Worm (Caenorhabditis elegans) whole organism, L4 larva: ENCODE results near the gene C34F6.10.

Source experiments
- D1046.2 ChIP-seq: fragments of 200-800 bp; sonication (Bioruptor generic); IDR thresholded peaks from 2 replicates; pipeline ENCODE4 v1.3.6; 2022; ENCODE audit warnings: missing genetic modification characterization, missing compliant biosample characterization
- F49E8.2 ChIP-seq: sonication (generic microtip); optimal IDR thresholded peaks from 2 replicates; lab custom pipeline; 2016; ENCODE audit warnings: missing compliant biosample characterization, mild to moderate bottlenecking, missing genetic modification characterization, borderline replicate concordance
- R02D3.7 ChIP-seq: fragments of 150-350 bp; sonication (generic microtip); optimal IDR thresholded peaks from 3 replicates; lab custom pipeline; 2014; ENCODE audit warnings: missing biosample characterization, missing genetic modification characterization
- Y105C5A.15 ChIP-seq: fragments of 200-800 bp; sonication (Bioruptor generic); IDR thresholded peaks from 2 replicates; pipeline ENCODE4 v1.3.6; 2022; ENCODE audit warnings: missing genetic modification characterization, missing compliant biosample characterization
- aha-1 ChIP-seq: fragments of 150-350 bp; peaks from one replicate; lab custom pipeline; 2014; ENCODE audit warnings: missing biosample characterization, missing genetic modification characterization
- aly-2 ChIP-seq: sonication (generic microtip); optimal IDR thresholded peaks from 2 replicates; lab custom pipeline; 2018; ENCODE audit warnings: missing biosample characterization, missing genetic modification characterization
- arid-1 ChIP-seq: fragments of 200-800 bp; sonication (Bioruptor generic); conservative IDR thresholded peaks from 2 replicates; pipeline ENCODE4 v1.3.6; 2022; ENCODE audit warnings: missing genetic modification reagents, missing genetic modification characterization, missing compliant biosample characterization
- ceh-20 ChIP-seq: fragments of 200-800 bp; sonication (Bioruptor generic); IDR thresholded peaks from 2 replicates; pipeline ENCODE4 v1.3.6; 2022; ENCODE audit warnings: missing genetic modification reagents, missing genetic modification characterization, missing compliant biosample characterization
- ceh-32 ChIP-seq: sonication (generic microtip); optimal IDR thresholded peaks from 2 replicates; lab custom pipeline; 2016; ENCODE audit warnings: mild to moderate bottlenecking, missing genetic modification characterization, missing compliant biosample characterization; ENCODE audit not compliant: poor library complexity
- ceh-62 ChIP-seq: sonication (generic microtip); optimal IDR thresholded peaks from 2 replicates; lab custom pipeline; 2017; ENCODE audit warnings: missing biosample characterization, missing genetic modification characterization
- ceh-82 ChIP-seq: sonication (generic microtip); optimal IDR thresholded peaks from 2 replicates; lab custom pipeline; 2017; ENCODE audit warnings: missing biosample characterization, missing genetic modification characterization
- daf-12 ChIP-seq: fragments of 150-350 bp; optimal IDR thresholded peaks from 2 replicates; lab custom pipeline; 2014; ENCODE audit warnings: missing biosample characterization, missing genetic modification reagents, missing genetic modification characterization
- daf-16 ChIP-seq, 3 experiments: sonication (generic microtip); optimal IDR thresholded peaks; 2 replicates each; lab custom pipeline; 2016 to 2017; ENCODE audit warnings: missing genetic modification characterization in 3 of 3, missing genetic modification reagents in 3 of 3, mild to moderate bottlenecking in 2 of 3, missing compliant biosample characterization in 2 of 3, missing biosample characterization in 1 of 3, moderate library complexity in 1 of 3
- dmd-6 ChIP-seq: fragments of 200-800 bp; sonication (Bioruptor generic); IDR thresholded peaks from 2 replicates; pipeline ENCODE4 v1.3.6; 2022; ENCODE audit warnings: missing genetic modification reagents, missing genetic modification characterization, missing compliant biosample characterization
- dmd-8 ChIP-seq: fragments of 200-800 bp; sonication (Bioruptor generic); IDR thresholded peaks from 2 replicates; pipeline ENCODE4 v1.3.6; 2022; ENCODE audit warnings: missing genetic modification characterization, missing compliant biosample characterization
- dmd-9 ChIP-seq: fragments of 200-800 bp; sonication (Bioruptor generic); IDR thresholded peaks from 2 replicates; pipeline ENCODE4 v1.3.6; 2022; ENCODE audit warnings: missing genetic modification reagents, missing genetic modification characterization, missing compliant biosample characterization
- duxl-1 ChIP-seq: sonication (generic microtip); optimal IDR thresholded peaks from 2 replicates; lab custom pipeline; 2016; ENCODE audit warnings: mild to moderate bottlenecking, missing genetic modification characterization, moderate library complexity, missing compliant biosample characterization; ENCODE audit not compliant: poor library complexity
- egl-43 ChIP-seq: fragments of 200-800 bp; sonication (Bioruptor generic); IDR thresholded peaks from 2 replicates; pipeline ENCODE4 v1.3.6; 2022; ENCODE audit warnings: missing genetic modification reagents, missing genetic modification characterization, missing compliant biosample characterization
- fos-1 ChIP-seq: fragments of 150-350 bp; optimal IDR thresholded peaks from 2 replicates; lab custom pipeline; 2014; ENCODE audit warnings: missing biosample characterization, missing genetic modification characterization
- gei-8 ChIP-seq: fragments of 200-800 bp; sonication (Bioruptor generic); optimal IDR thresholded peaks from 2 replicates; lab custom pipeline; 2018; ENCODE audit warnings: mild to moderate bottlenecking, missing genetic modification characterization, missing compliant biosample characterization
- hlh-30 ChIP-seq: sonication (generic microtip); optimal IDR thresholded peaks from 2 replicates; lab custom pipeline; 2017; ENCODE audit warnings: antibody characterized with exemption, mild to moderate bottlenecking, missing genetic modification characterization, missing compliant biosample characterization; ENCODE audit not compliant: insufficient read depth
- hmg-1.1 ChIP-seq: fragments of 200-800 bp; sonication (Bioruptor generic); IDR thresholded peaks from 2 replicates; pipeline ENCODE4 v1.3.6; 2022; ENCODE audit warnings: missing genetic modification reagents, missing genetic modification characterization, missing compliant biosample characterization
- lin-29 ChIP-seq: fragments of 200-800 bp; sonication (Bioruptor generic); IDR thresholded peaks from 2 replicates; pipeline ENCODE4 v1.3.6; 2022; ENCODE audit warnings: missing genetic modification reagents, missing genetic modification characterization, missing compliant biosample characterization
- lin-38 ChIP-seq: fragments of 200-800 bp; sonication (Bioruptor generic); IDR thresholded peaks from 2 replicates; pipeline ENCODE4 v1.3.6; 2022; ENCODE audit warnings: missing genetic modification reagents, missing genetic modification characterization, missing compliant biosample characterization
- lin-39 ChIP-seq: fragments of 150-350 bp; optimal IDR thresholded peaks from 2 replicates; lab custom pipeline; 2014; ENCODE audit warnings: missing biosample characterization, missing genetic modification reagents, missing genetic modification characterization
- lsy-2 ChIP-seq, 2 experiments: fragments of 150-350 bp in 1 of 2; sonication (generic microtip) in 1 of 2; optimal IDR thresholded peaks; 2 replicates each; lab custom pipeline; 2014 to 2017; ENCODE audit warnings: missing biosample characterization in 2 of 2, missing genetic modification characterization in 2 of 2
- madf-5 ChIP-seq, 2 experiments: fragments of 200-800 bp; sonication (Bioruptor generic); IDR thresholded peaks; 2 replicates each; pipeline ENCODE4 v1.3.6; 2022; ENCODE audit warnings: missing compliant biosample characterization in 2 of 2, missing genetic modification characterization in 2 of 2
- madf-9 ChIP-seq: fragments of 200-800 bp; sonication (Bioruptor generic); conservative IDR thresholded peaks from 2 replicates; pipeline ENCODE4 v1.3.6; 2022; ENCODE audit warnings: missing genetic modification reagents, missing genetic modification characterization, missing compliant biosample characterization
- nhr-102 ChIP-seq: sonication (generic microtip); optimal IDR thresholded peaks from 2 replicates; lab custom pipeline; 2016; ENCODE audit warnings: mild to moderate bottlenecking, missing genetic modification characterization, moderate library complexity, missing compliant biosample characterization
- nhr-111 ChIP-seq: fragments of 200-800 bp; sonication (Bioruptor generic); optimal IDR thresholded peaks from 2 replicates; lab custom pipeline; 2018; ENCODE audit warnings: mild to moderate bottlenecking, missing genetic modification characterization, missing compliant biosample characterization
- nhr-25 ChIP-seq: sonication (generic microtip); optimal IDR thresholded peaks from 2 replicates; lab custom pipeline; 2017; ENCODE audit warnings: missing genetic modification characterization, mild to moderate bottlenecking, missing compliant biosample characterization, antibody characterized with exemption, moderate library complexity, borderline replicate concordance; ENCODE audit not compliant: insufficient read depth
- nhr-41 ChIP-seq: fragments of 200-800 bp; sonication (Bioruptor generic); IDR thresholded peaks from 2 replicates; pipeline ENCODE4 v1.3.6; 2022; ENCODE audit warnings: missing genetic modification reagents, missing genetic modification characterization, missing compliant biosample characterization
- nhr-48 ChIP-seq: sonication (generic microtip); optimal IDR thresholded peaks from 2 replicates; lab custom pipeline; 2016; ENCODE audit warnings: mild to moderate bottlenecking, missing genetic modification characterization, missing compliant biosample characterization
- pqm-1 ChIP-seq: sonication (generic microtip); optimal IDR thresholded peaks from 2 replicates; lab custom pipeline; 2017; ENCODE audit warnings: missing biosample characterization, missing genetic modification characterization
- rbr-2 ChIP-seq: sonication (generic microtip); optimal IDR thresholded peaks from 2 replicates; lab custom pipeline; 2016; ENCODE audit warnings: missing genotype, missing genetic modification characterization, missing compliant biosample characterization
- saeg-2 ChIP-seq: fragments of 200-800 bp; sonication (Bioruptor generic); IDR thresholded peaks from 2 replicates; pipeline ENCODE4 v1.3.6; 2022; ENCODE audit warnings: missing genetic modification reagents, missing genetic modification characterization, missing compliant biosample characterization
- sdz-12 ChIP-seq: fragments of 200-800 bp; sonication (Bioruptor generic); optimal IDR thresholded peaks from 2 replicates; lab custom pipeline; 2018; ENCODE audit warnings: mild to moderate bottlenecking, missing genetic modification characterization, missing compliant biosample characterization
- set-16 ChIP-seq: fragments of 200-800 bp; sonication (Bioruptor generic); IDR thresholded peaks from 2 replicates; pipeline ENCODE4 v1.3.6; 2022; ENCODE audit warnings: missing genetic modification reagents, missing genetic modification characterization, missing compliant biosample characterization
- skn-1 ChIP-seq: fragments of 150-350 bp; optimal IDR thresholded peaks from 2 replicates; lab custom pipeline; 2014; ENCODE audit warnings: missing biosample characterization, missing genetic modification characterization
- spr-1 ChIP-seq: sonication (generic microtip); optimal IDR thresholded peaks from 2 replicates; lab custom pipeline; 2016; ENCODE audit warnings: mild to moderate bottlenecking, missing genetic modification characterization, missing compliant biosample characterization
- unc-130 ChIP-seq: sonication (generic microtip); optimal IDR thresholded peaks from 2 replicates; lab custom pipeline; 2016; ENCODE audit warnings: missing genetic modification reagents, missing genetic modification characterization, missing compliant biosample characterization
- unc-39 ChIP-seq: sonication (generic microtip); optimal IDR thresholded peaks from 2 replicates; lab custom pipeline; 2017; ENCODE audit warnings: missing biosample characterization, missing genetic modification characterization
- unc-62 ChIP-seq, 3 experiments: fragments of 150-350 bp in 1 of 3; sonication (generic microtip); optimal IDR thresholded peaks in 2 of 3; peaks in 1 of 3; 1 replicate in 1 of 3; 2 replicates in 2 of 3; lab custom pipeline; 2014 to 2017; ENCODE audit warnings: missing biosample characterization in 3 of 3, missing genetic modification characterization in 3 of 3, missing genetic modification reagents in 3 of 3, missing genotype in 1 of 3
- ztf-11 ChIP-seq: fragments of 150-350 bp; optimal IDR thresholded peaks from 2 replicates; lab custom pipeline; 2014; ENCODE audit warnings: missing biosample characterization, missing genetic modification characterization
- ztf-7 ChIP-seq: fragments of 150-350 bp; optimal IDR thresholded peaks from 2 replicates; lab custom pipeline; 2014; ENCODE audit warnings: missing biosample characterization, missing genetic modification characterization

C34F6.10 gene

ce11 chrX:11262319-11263074, 22.1 kb upstream of the C34F6.10 start, which contains the start of gene C03A3.2 (continued):
- TF ChIP-seq daf-16 (GFP tag; optimal IDR thresholded peaks at IDR 0.05; lab: Kevin White, UChicago) (peak in 1 of 2 experiments; percentile 62), daf-16 (tag; optimal IDR thresholded peaks at IDR 0.05; lab: Kevin White, UChicago) (peak; percentile 44), nhr-48 (tag; lab: Kevin White, UChicago) (no peak), lin-38 (GFP tag; lab: Robert Waterston, UW) (peak; percentile 87), spr-1 (tag; lab: Kevin White, UChicago) (peak; percentile 29), rbr-2 (peak; percentile 83), dmd-6 (no peak), lsy-2 (tag; optimal IDR thresholded peaks at IDR 0.05; lab: Kevin White, UChicago) (peak; percentile 38 to 75), ceh-62 (tag; lab: Kevin White, UChicago) (no peak), sdz-12 (GFP tag; lab: Kevin White, UChicago) (no peak), egl-43 (GFP tag; lab: Robert Waterston, UW) (no peak), F49E8.2 (no peak), ztf-11 (tag; lab: Kevin White, UChicago) (no peak), dmd-8 (no peak), pqm-1 (tag; lab: Kevin White, UChicago) (peak; percentile 72), gei-8 (GFP tag; lab: Kevin White, UChicago) (no peak), ztf-7 (tag; lab: Kevin White, UChicago) (no peak), duxl-1 (no peak), R02D3.7 (tag; lab: Kevin White, UChicago) (no peak), daf-12 (tag; lab: Kevin White, UChicago) (no peak), madf-5 (GFP tag; IDR thresholded peaks at IDR 0.05; lab: Robert Waterston, UW) (no peak), dmd-9 (no peak), ceh-20 (GFP tag; lab: Robert Waterston, UW) (no peak), nhr-111 (GFP tag; lab: Kevin White, UChicago) (no peak), fos-1 (tag; lab: Kevin White, UChicago) (no peak), D1046.2 (GFP tag; lab: Robert Waterston, UW) (no peak), lin-39 (tag; lab: Kevin White, UChicago) (no peak), ceh-82 (tag; lab: Kevin White, UChicago) (no peak)
- TF ChIP-seq, all 104 proteins: peak for 26

- TF ChIP-seq nhr-25 (tag; lab: Kevin White, UChicago) = no peak
- TF ChIP-seq set-16 (GFP tag; lab: Robert Waterston, UW) = peak; percentile 50
- TF ChIP-seq saeg-2 = 0 out of 2 replicates have a peak, but pooled peaks have one; percentile 9
- peak; percentile 51; the same call in 1 of the 2 replicates for TF ChIP-seq hmg-1.1 (GFP tag; lab: Robert Waterston, UW)
- no peak for TF ChIP-seq lin-29 (GFP tag; lab: Robert Waterston, UW)
- TF ChIP-seq rbr-2 = peak; percentile 48
- TF ChIP-seq hlh-30 (tag; lab: Kevin White, UChicago) = peak; percentile 17
- peak in 1 of 2 experiments; percentile 16 for TF ChIP-seq lsy-2 (tag; optimal IDR thresholded peaks at IDR 0.05; lab: Kevin White, UChicago)
These were observed 16.6 kb upstream of the C34F6.10 start, which contains the start of gene C03A3.1 for ce11 chrX:11257071-11257470. TSS of gene C03A3.1 (plus strand) at chrX:11257361.

- TF ChIP-seq aly-2 (no peak), unc-130 (GFP tag; lab: Kevin White, UChicago) (peak; percentile 70), aha-1 (no peak), daf-16 (GFP tag; optimal IDR thresholded peaks at IDR 0.05; lab: Kevin White, UChicago) (peak; percentile 65 to 70), daf-16 (tag; optimal IDR thresholded peaks at IDR 0.05; lab: Kevin White, UChicago) (peak; percentile 49), rbr-2 (peak; percentile 71), ceh-32 (tag; lab: Kevin White, UChicago) (no peak), lin-38 (GFP tag; lab: Robert Waterston, UW) (peak; percentile 76), skn-1 (tag; lab: Kevin White, UChicago) (no peak), arid-1 (GFP tag; lab: Robert Waterston, UW) (no peak), madf-9 (GFP tag; lab: Robert Waterston, UW) (peak; percentile 68), nhr-41 (GFP tag; lab: Robert Waterston, UW) (0 out of 2 replicates have a peak, but pooled peaks have one; percentile 71), nhr-102 (peak; percentile 73), unc-62 (GFP tag; optimal IDR thresholded peaks at IDR 0.05 in 1 of 2; lab: Kevin White, UChicago) (no peak), unc-62 (tag; optimal IDR thresholded peaks at IDR 0.05; lab: Kevin White, UChicago) (no peak), D1046.2 (GFP tag; lab: Robert Waterston, UW) (no peak), Y105C5A.15 (GFP tag; lab: Robert Waterston, UW) (no peak), unc-39 (tag; lab: Kevin White, UChicago) (no peak), lin-29 (GFP tag; lab: Robert Waterston, UW) (no peak)
These were observed 12.0 kb upstream of the C34F6.10 start for ce11 chrX:11252429-11252828.
